Fruit fly (Drosophila melanogaster) whole organism, embryonic: ENCODE data around the gene CG9444.

Experiments
- CG10147 ChIP-seq: fragments of 200-800 bp; sonication (Bioruptor generic); optimal IDR thresholded peaks from 2 replicates; lab custom pipeline; 2019; ENCODE audit warnings: missing biosample characterization, mild to moderate bottlenecking, missing genetic modification characterization, moderate library complexity
- CG10321 ChIP-seq: fragments of 200-800 bp; sonication (Bioruptor generic); IDR thresholded peaks from 2 replicates; pipeline ENCODE4 v1.3.6; 2022; ENCODE audit warnings: missing biosample characterization, missing genetic modification characterization
- CG12236 ChIP-seq: fragments of 200-800 bp; sonication (Bioruptor generic); optimal IDR thresholded peaks from 2 replicates; lab custom pipeline; 2016; ENCODE audit warnings: missing biosample characterization, missing genetic modification characterization
- CG13287 ChIP-seq: fragments of 200-800 bp; sonication (Bioruptor generic); IDR thresholded peaks from 2 replicates; pipeline ENCODE4 v1.3.6; 2022; ENCODE audit warnings: missing biosample characterization, missing genetic modification characterization; ENCODE audit not compliant: partially characterized antibody
- CG13894 ChIP-seq: fragments of 200-800 bp; sonication (Bioruptor generic); optimal IDR thresholded peaks from 3 replicates; lab custom pipeline; 2018; ENCODE audit warnings: missing biosample characterization, mild to moderate bottlenecking, missing genetic modification characterization, moderate library complexity
- CG14860 ChIP-seq: fragments of 200-800 bp; sonication (Bioruptor generic); IDR thresholded peaks from 3 replicates; pipeline ENCODE4 v1.3.6; 2022; ENCODE audit warnings: missing biosample characterization, missing genetic modification characterization; ENCODE audit not compliant: partially characterized antibody
- CG18262 ChIP-seq: fragments of 200-800 bp; optimal IDR thresholded peaks from 3 replicates; lab custom pipeline; 2019; ENCODE audit warnings: missing biosample characterization, mild to moderate bottlenecking, missing genetic modification characterization, moderate library complexity
- CG2199 ChIP-seq: fragments of 200-800 bp; sonication (Bioruptor generic); IDR thresholded peaks from 3 replicates; pipeline ENCODE4 v1.3.6; 2022; ENCODE audit warnings: missing biosample characterization, missing genetic modification characterization
- CG2678 ChIP-seq: fragments of 200-800 bp; sonication (Bioruptor generic); optimal IDR thresholded peaks from 3 replicates; lab custom pipeline; 2019; ENCODE audit warnings: missing biosample characterization, mild to moderate bottlenecking, missing genetic modification characterization, moderate library complexity
- CG2712 ChIP-seq: fragments of 200-800 bp; optimal IDR thresholded peaks from 3 replicates; lab custom pipeline; 2019; ENCODE audit warnings: missing biosample characterization, mild to moderate bottlenecking, missing genetic modification characterization, moderate library complexity
- CG5953 ChIP-seq: fragments of 200-800 bp; sonication (Bioruptor generic); IDR thresholded peaks from 2 replicates; pipeline ENCODE4 v1.3.6; 2022; ENCODE audit warnings: missing biosample characterization, missing genetic modification characterization
- CG6175 ChIP-seq: fragments of 200-800 bp; sonication (Bioruptor generic); IDR thresholded peaks from 3 replicates; pipeline ENCODE4 v1.3.6; 2022; ENCODE audit warnings: missing biosample characterization, missing genetic modification characterization
- CG6254 ChIP-seq: fragments of 200-800 bp; sonication (Bioruptor generic); optimal IDR thresholded peaks from 3 replicates; lab custom pipeline; 2017; ENCODE audit warnings: mild to moderate bottlenecking, missing biosample characterization, missing genetic modification reagents, missing genetic modification characterization
- CG7928 ChIP-seq: fragments of 200-800 bp; sonication (Bioruptor generic); optimal IDR thresholded peaks from 2 replicates; lab custom pipeline; 2017; ENCODE audit warnings: missing biosample characterization, mild to moderate bottlenecking, missing genetic modification characterization
- CG9797 ChIP-seq: fragments of 200-800 bp; sonication (Bioruptor generic); optimal IDR thresholded peaks from 3 replicates; lab custom pipeline; 2018; ENCODE audit warnings: missing biosample characterization, mild to moderate bottlenecking, missing genetic modification characterization
- CG9932 ChIP-seq: fragments of 200-800 bp; sonication (Bioruptor generic); IDR thresholded peaks from 2 replicates; pipeline ENCODE4 v1.3.6; 2022; ENCODE audit warnings: missing biosample characterization, missing genetic modification characterization
- CHES-1-like ChIP-seq: fragments of 200-800 bp; sonication (Bioruptor generic); optimal IDR thresholded peaks from 2 replicates; lab custom pipeline; 2016; ENCODE audit warnings: missing biosample characterization, missing genetic modification characterization
- Camta ChIP-seq: fragments of 200-800 bp; sonication (Bioruptor generic); optimal IDR thresholded peaks from 2 replicates; lab custom pipeline; 2016; ENCODE audit warnings: missing biosample characterization, missing genetic modification characterization
- Dll ChIP-seq: fragments of 200-800 bp; sonication (Bioruptor generic); IDR thresholded peaks from 4 replicates; pipeline ENCODE4 v1.3.6; 2022; ENCODE audit warnings: missing biosample characterization, missing genetic modification characterization; ENCODE audit not compliant: partially characterized antibody
- Ets97D ChIP-seq: fragments of 200-800 bp; sonication (Bioruptor generic); optimal IDR thresholded peaks from 3 replicates; lab custom pipeline; 2016; ENCODE audit warnings: missing biosample characterization, missing genetic modification characterization
- HLHmδ ChIP-seq: fragments of 200-800 bp; sonication (Bioruptor generic); optimal IDR thresholded peaks from 2 replicates; lab custom pipeline; 2018; ENCODE audit warnings: missing biosample characterization, mild to moderate bottlenecking, missing genetic modification characterization, moderate library complexity
- Hsf ChIP-seq: fragments of 200-800 bp; sonication (Bioruptor generic); optimal IDR thresholded peaks from 3 replicates; lab custom pipeline; 2016; ENCODE audit warnings: missing biosample characterization, missing genetic modification characterization
- MESR4 ChIP-seq: fragments of 200-800 bp; sonication (Bioruptor generic); optimal IDR thresholded peaks from 2 replicates; lab custom pipeline; 2018; ENCODE audit warnings: missing biosample characterization, mild to moderate bottlenecking, missing genetic modification characterization, moderate library complexity
- Myb ChIP-seq: fragments of 200-800 bp; sonication (Bioruptor generic); optimal IDR thresholded peaks from 2 replicates; lab custom pipeline; 2016; ENCODE audit warnings: missing biosample characterization, missing genetic modification characterization
- Neu2 ChIP-seq: fragments of 200-800 bp; sonication (Bioruptor generic); optimal IDR thresholded peaks from 3 replicates; lab custom pipeline; 2016; ENCODE audit warnings: missing biosample characterization, missing genetic modification characterization, borderline replicate concordance
- Opbp ChIP-seq: fragments of 200-800 bp; sonication (Bioruptor generic); IDR thresholded peaks from 3 replicates; pipeline ENCODE4 v1.3.6; 2022; ENCODE audit warnings: missing biosample characterization, missing genetic modification characterization; ENCODE audit not compliant: partially characterized antibody
- Sox100B ChIP-seq: fragments of 200-800 bp; sonication (Bioruptor generic); optimal IDR thresholded peaks from 3 replicates; lab custom pipeline; 2018; ENCODE audit warnings: missing biosample characterization, mild to moderate bottlenecking, missing genetic modification characterization
- Sry-β ChIP-seq: fragments of 200-800 bp; sonication (Bioruptor generic); optimal IDR thresholded peaks from 2 replicates; lab custom pipeline; 2018; ENCODE audit warnings: missing biosample characterization, mild to moderate bottlenecking, missing genetic modification characterization, moderate library complexity
- ab ChIP-seq: fragments of 200-800 bp; sonication (Bioruptor generic); optimal IDR thresholded peaks from 2 replicates; lab custom pipeline; 2016; ENCODE audit warnings: missing biosample characterization, missing genetic modification characterization
- chinmo ChIP-seq: fragments of 200-800 bp; sonication (Bioruptor generic); IDR thresholded peaks from 4 replicates; pipeline ENCODE4 v1.3.6; 2022; ENCODE audit warnings: missing biosample characterization, missing genetic modification characterization; ENCODE audit not compliant: partially characterized antibody
- dati ChIP-seq: fragments of 200-800 bp; sonication (Bioruptor generic); IDR thresholded peaks from 2 replicates; pipeline ENCODE4 v1.3.6; 2022; ENCODE audit warnings: missing biosample characterization, missing genetic modification characterization
- ewg ChIP-seq: fragments of 200-800 bp; sonication (Bioruptor generic); optimal IDR thresholded peaks from 3 replicates; lab custom pipeline; 2017; ENCODE audit warnings: mild to moderate bottlenecking, missing biosample characterization, missing genetic modification reagents, missing genetic modification characterization
- fd64A ChIP-seq: fragments of 200-800 bp; sonication (Bioruptor generic); optimal IDR thresholded peaks from 3 replicates; lab custom pipeline; 2018; ENCODE audit warnings: missing biosample characterization, mild to moderate bottlenecking, missing genetic modification characterization
- fd96Cb ChIP-seq: fragments of 200-800 bp; sonication (Bioruptor generic); optimal IDR thresholded peaks from 2 replicates; lab custom pipeline; 2018; ENCODE audit warnings: missing biosample characterization, mild to moderate bottlenecking, missing genetic modification characterization, moderate library complexity
- hth ChIP-seq: fragments of >200 bp; optimal IDR thresholded peaks from 2 replicates; lab custom pipeline; 2017; ENCODE audit warnings: inconsistent platforms
- jigr1 ChIP-seq: fragments of 200-800 bp; sonication (Bioruptor generic); IDR thresholded peaks from 3 replicates; pipeline ENCODE4 v1.3.6; 2022; ENCODE audit warnings: missing biosample characterization, missing genetic modification characterization
- jing ChIP-seq: fragments of 200-800 bp; sonication (Bioruptor generic); optimal IDR thresholded peaks from 2 replicates; lab custom pipeline; 2018; ENCODE audit warnings: missing biosample characterization, mild to moderate bottlenecking, missing genetic modification characterization
- kay ChIP-seq: fragments of 200-800 bp; sonication (Bioruptor generic); optimal IDR thresholded peaks from 2 replicates; lab custom pipeline; 2016; ENCODE audit warnings: missing biosample characterization, missing genetic modification characterization
- lbe ChIP-seq: fragments of 200-800 bp; sonication (Bioruptor generic); optimal IDR thresholded peaks from 2 replicates; lab custom pipeline; 2016; ENCODE audit warnings: missing biosample characterization, mild to moderate bottlenecking, missing genetic modification characterization
- lola ChIP-seq, 3 experiments: fragments of >200 bp in 2 of 3; fragments of 200-800 bp in 1 of 3; sonication (Bioruptor generic) in 1 of 3; optimal IDR thresholded peaks; 2 replicates each; lab custom pipeline; 2017 to 2019; ENCODE audit warnings: missing biosample characterization in 3 of 3, missing genetic modification characterization in 3 of 3, mild to moderate bottlenecking in 1 of 3, moderate library complexity in 1 of 3
- maf-S ChIP-seq: fragments of 200-800 bp; sonication (Bioruptor generic); optimal IDR thresholded peaks from 2 replicates; lab custom pipeline; 2016; ENCODE audit warnings: missing biosample characterization, missing genetic modification characterization
- mirr ChIP-seq: fragments of 200-800 bp; sonication (Bioruptor generic); optimal IDR thresholded peaks from 3 replicates; lab custom pipeline; 2018; ENCODE audit warnings: missing biosample characterization, mild to moderate bottlenecking, missing genetic modification characterization
- p53 ChIP-seq: fragments of 200-800 bp; sonication (Bioruptor generic); optimal IDR thresholded peaks from 2 replicates; lab custom pipeline; 2016; ENCODE audit warnings: missing biosample characterization, missing genetic modification characterization
- schlank ChIP-seq: fragments of 200-800 bp; sonication (Bioruptor generic); optimal IDR thresholded peaks from 2 replicates; lab custom pipeline; 2018; ENCODE audit warnings: missing biosample characterization, mild to moderate bottlenecking, missing genetic modification characterization
- slbo ChIP-seq: fragments of 200-800 bp; sonication (Bioruptor generic); IDR thresholded peaks from 2 replicates; pipeline ENCODE4 v1.3.6; 2022; ENCODE audit warnings: missing biosample characterization, missing genetic modification characterization
- slp2 ChIP-seq: fragments of 200-800 bp; sonication (Bioruptor generic); optimal IDR thresholded peaks from 2 replicates; lab custom pipeline; 2016; ENCODE audit warnings: missing biosample characterization, missing genetic modification characterization
- so ChIP-seq: fragments of 200-800 bp; sonication (Bioruptor generic); IDR thresholded peaks from 3 replicates; pipeline ENCODE4 v1.3.6; 2022; ENCODE audit warnings: missing biosample characterization, missing genetic modification characterization
- tgo ChIP-seq: fragments of 200-800 bp; sonication (Bioruptor generic); IDR thresholded peaks from 3 replicates; pipeline ENCODE4 v1.3.6; 2022; ENCODE audit warnings: missing biosample characterization, missing genetic modification characterization
- tll ChIP-seq, 2 experiments: fragments of 200-800 bp in 1 of 2; fragments of >200 bp in 1 of 2; sonication (Bioruptor generic) in 1 of 2; optimal IDR thresholded peaks; 2 replicates each; lab custom pipeline; 2017 to 2019; ENCODE audit warnings: missing biosample characterization in 2 of 2, missing genetic modification characterization in 2 of 2, mild to moderate bottlenecking in 1 of 2, moderate library complexity in 1 of 2
- tna ChIP-seq: fragments of 200-800 bp; sonication (Bioruptor generic); IDR thresholded peaks from 2 replicates; pipeline ENCODE4 v1.3.6; 2022; ENCODE audit warnings: missing biosample characterization, missing genetic modification characterization; ENCODE audit not compliant: partially characterized antibody
- vvl ChIP-seq: fragments of 200-800 bp; sonication (Bioruptor generic); IDR thresholded peaks from 2 replicates; pipeline ENCODE4 v1.3.6; 2022; ENCODE audit warnings: missing biosample characterization, missing genetic modification characterization

The CG9444 gene

DNA sequence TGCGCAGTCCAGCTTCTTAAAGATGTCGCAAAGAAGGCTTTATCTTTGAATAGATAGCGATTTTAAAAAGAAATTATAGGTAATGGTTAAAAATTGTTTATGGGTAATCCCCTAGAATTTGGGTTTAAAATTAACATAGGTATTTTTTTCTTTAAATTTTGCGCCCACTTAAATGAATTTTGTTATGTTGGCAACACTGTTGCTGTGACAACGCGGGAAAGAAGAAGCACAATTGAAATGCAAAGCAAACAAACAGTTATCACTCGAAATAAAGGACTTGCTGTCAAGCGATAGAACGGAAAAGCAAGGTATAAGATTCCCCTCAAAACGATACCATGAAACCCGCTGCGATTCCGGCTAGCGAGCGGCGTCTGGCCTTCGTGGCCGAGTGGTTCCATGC is 4.3 kb downstream of the CG9444 start, which contains the start of gene nmdyn-D7 (continued):
- no peak for TF ChIP-seq p53 (GFP tag; lab: Kevin White, UChicago)
- peak; percentile 1 for TF ChIP-seq CG2712 (tag; lab: Kevin White, UChicago)
- no peak for TF ChIP-seq jigr1 (GFP tag; lab: Robert Waterston, UW)
- no peak for TF ChIP-seq Neu2 (GFP tag; lab: Kevin White, UChicago)
- no peak for TF ChIP-seq CHES-1-like (GFP tag; lab: Kevin White, UChicago)
- no peak for TF ChIP-seq CG10147 (GFP tag; lab: Kevin White, UChicago)
- no peak for TF ChIP-seq lola (GFP tag; optimal IDR thresholded peaks at IDR 0.05; lab: Kevin White, UChicago)
- TF ChIP-seq tll (GFP tag; optimal IDR thresholded peaks at IDR 0.05; lab: Kevin White, UChicago), result no peak
- no peak for TF ChIP-seq lbe (GFP tag; lab: Kevin White, UChicago)
- no peak for TF ChIP-seq Opbp (GFP tag; lab: Robert Waterston, UW)
- no peak for TF ChIP-seq CG9932 (GFP tag; lab: Robert Waterston, UW)
- no peak for TF ChIP-seq CG7928 (GFP tag; lab: Kevin White, UChicago)
- no peak for TF ChIP-seq slbo (GFP tag; lab: Robert Waterston, UW)
- no peak for TF ChIP-seq fd64A (GFP tag; lab: Kevin White, UChicago)
- TF ChIP-seq MESR4, result peak; percentile 44
- no peak for TF ChIP-seq chinmo (GFP tag; lab: Robert Waterston, UW)
- no peak for TF ChIP-seq CG13894
- TF ChIP-seq maf-S (GFP tag; lab: Kevin White, UChicago), result no peak
- TF ChIP-seq CG13287 (GFP tag; lab: Robert Waterston, UW), result peak; percentile 24; the same call in 1 of the 2 replicates
- TF ChIP-seq CG9797 (GFP tag; lab: Kevin White, UChicago), result no peak
- peak; percentile 9 for TF ChIP-seq Ets97D (GFP tag; lab: Kevin White, UChicago)
- peak; percentile 24 for TF ChIP-seq Myb (GFP tag; lab: Kevin White, UChicago)
- TF ChIP-seq Sox100B (GFP tag; lab: Kevin White, UChicago), result no peak
- TF ChIP-seq slp2, result no peak
- TF ChIP-seq tna (GFP tag; lab: Robert Waterston, UW), result no peak
- no peak for TF ChIP-seq CG6254 (GFP tag; lab: Kevin White, UChicago)
- TF ChIP-seq Hsf, result no peak
- TF ChIP-seq CG6175 (GFP tag; lab: Robert Waterston, UW), result no peak
- no peak for TF ChIP-seq tgo (GFP tag; lab: Robert Waterston, UW)
- TF ChIP-seq schlank (tag; lab: Kevin White, UChicago), result no peak
- peak; percentile 30; the same call in 1 of the 2 replicates for TF ChIP-seq vvl (GFP tag; lab: Robert Waterston, UW)
- TF ChIP-seq ewg (GFP tag; lab: Kevin White, UChicago), result no peak
- TF ChIP-seq so (GFP tag; lab: Robert Waterston, UW), result no peak
- TF ChIP-seq ab (GFP tag; lab: Kevin White, UChicago), result no peak
- TF ChIP-seq Camta (GFP tag; lab: Kevin White, UChicago), result no peak
- no peak for TF ChIP-seq mirr (GFP tag; lab: Kevin White, UChicago)
- no peak for TF ChIP-seq CG12236 (GFP tag; lab: Kevin White, UChicago)
- no peak for TF ChIP-seq dati (GFP tag; lab: Robert Waterston, UW)
- no peak for TF ChIP-seq CG10321 (GFP tag; lab: Robert Waterston, UW)
- no peak for TF ChIP-seq CG14860 (GFP tag; lab: Robert Waterston, UW)
- TF ChIP-seq CG18262 (tag; lab: Kevin White, UChicago), result no peak
- no peak for TF ChIP-seq CG2678
- 0 out of 4 replicates have a peak, but pooled peaks have one; percentile 42 for TF ChIP-seq Dll (GFP tag; lab: Robert Waterston, UW)
- TF ChIP-seq CG2199, result no peak
- no peak for TF ChIP-seq CG5953 (GFP tag; lab: Robert Waterston, UW)
- TF ChIP-seq HLHmδ (GFP tag; lab: Kevin White, UChicago), result no peak
- TF ChIP-seq Sry-β (GFP tag; lab: Kevin White, UChicago), result no peak
- no peak for TF ChIP-seq hth
- no peak for TF ChIP-seq kay (GFP tag; lab: Kevin White, UChicago)
- no peak for TF ChIP-seq fd96Cb (tag; lab: Kevin White, UChicago)
- no peak for TF ChIP-seq jing
